Worm (Caenorhabditis elegans) whole organism, late embryonic: ENCODE data around the gene nhr-99.
A peak's percentile ranks its signal among the peaks of the same experiment; 100 is the strongest.

Experiments
- C38D4.7 ChIP-seq: fragments of 200-800 bp; sonication (Bioruptor generic); optimal IDR thresholded peaks from 2 replicates; lab custom pipeline; 2018; ENCODE audit warnings: mild to moderate bottlenecking, missing genetic modification characterization, moderate library complexity, missing compliant biosample characterization
- F13H6.1 ChIP-seq: sonication (generic microtip); optimal IDR thresholded peaks from 2 replicates; lab custom pipeline; 2016; ENCODE audit warnings: missing genetic modification characterization, missing compliant biosample characterization
- K02D7.2 ChIP-seq: sonication (generic microtip); optimal IDR thresholded peaks from 2 replicates; lab custom pipeline; 2017; ENCODE audit warnings: mild to moderate bottlenecking, missing genetic modification characterization, missing compliant biosample characterization
- ahr-1 ChIP-seq: sonication (generic microtip); optimal IDR thresholded peaks from 2 replicates; lab custom pipeline; 2016; ENCODE audit warnings: missing genetic modification characterization, missing compliant biosample characterization
- ama-1 ChIP-seq: fragments of 150-350 bp; optimal IDR thresholded peaks from 2 replicates; lab custom pipeline; 2014
- ceh-14 ChIP-seq: sonication (generic microtip); optimal IDR thresholded peaks from 2 replicates; lab custom pipeline; 2016; ENCODE audit warnings: missing genotype, missing genetic modification characterization, missing compliant biosample characterization
- ceh-2 ChIP-seq: sonication (generic microtip); optimal IDR thresholded peaks from 2 replicates; lab custom pipeline; 2016; ENCODE audit warnings: missing genotype, missing genetic modification characterization, missing compliant biosample characterization
- ceh-22 ChIP-seq: sonication (generic microtip); optimal IDR thresholded peaks from 2 replicates; lab custom pipeline; 2017; ENCODE audit warnings: missing biosample characterization, missing genetic modification characterization
- ceh-24 ChIP-seq: sonication (generic microtip); optimal IDR thresholded peaks from 2 replicates; lab custom pipeline; 2016; ENCODE audit warnings: mild to moderate bottlenecking, missing genetic modification characterization, missing compliant biosample characterization
- ceh-31 ChIP-seq: sonication (generic microtip); optimal IDR thresholded peaks from 2 replicates; lab custom pipeline; 2016; ENCODE audit warnings: missing genetic modification characterization, missing compliant biosample characterization
- ceh-45 ChIP-seq: fragments of 200-800 bp; sonication (Bioruptor generic); IDR thresholded peaks from 2 replicates; pipeline ENCODE4 v1.3.6; 2022; ENCODE audit warnings: missing genetic modification reagents, missing genetic modification characterization, missing compliant biosample characterization
- ceh-48 ChIP-seq: sonication (generic microtip); optimal IDR thresholded peaks from 2 replicates; lab custom pipeline; 2016; ENCODE audit warnings: missing genetic modification characterization, inconsistent platforms, missing compliant biosample characterization
- ceh-6 ChIP-seq: fragments of 200-800 bp; sonication (Bioruptor generic); optimal IDR thresholded peaks from 2 replicates; lab custom pipeline; 2018; ENCODE audit warnings: mild to moderate bottlenecking, missing genetic modification characterization, missing compliant biosample characterization
- che-1 ChIP-seq: sonication (generic microtip); optimal IDR thresholded peaks from 2 replicates; lab custom pipeline; 2016; ENCODE audit warnings: mild to moderate bottlenecking, missing genetic modification characterization, missing compliant biosample characterization
- dmd-4 ChIP-seq: sonication (generic microtip); optimal IDR thresholded peaks from 2 replicates; lab custom pipeline; 2016; ENCODE audit warnings: borderline replicate concordance, missing genetic modification characterization, missing compliant biosample characterization
- dve-1 ChIP-seq: sonication (generic microtip); optimal IDR thresholded peaks from 2 replicates; lab custom pipeline; 2017; ENCODE audit warnings: antibody characterized with exemption, mild to moderate bottlenecking, missing genetic modification characterization, missing compliant biosample characterization
- elt-2 ChIP-seq: sonication (generic microtip); optimal IDR thresholded peaks from 2 replicates; lab custom pipeline; 2016; ENCODE audit warnings: missing genetic modification reagents, missing genetic modification characterization, missing compliant biosample characterization
- ets-4 ChIP-seq: sonication (generic microtip); optimal IDR thresholded peaks from 2 replicates; lab custom pipeline; 2016; ENCODE audit warnings: missing genetic modification characterization, missing compliant biosample characterization
- fax-1 ChIP-seq: sonication (generic microtip); optimal IDR thresholded peaks from 2 replicates; lab custom pipeline; 2016; ENCODE audit warnings: missing genotype, missing genetic modification characterization, missing compliant biosample characterization
- fkh-10 ChIP-seq: fragments of 150-350 bp; optimal IDR thresholded peaks from 2 replicates; lab custom pipeline; 2014; ENCODE audit warnings: missing biosample characterization, missing genetic modification reagents, missing genetic modification characterization
- fkh-6 ChIP-seq: sonication (generic microtip); optimal IDR thresholded peaks from 2 replicates; lab custom pipeline; 2016; ENCODE audit warnings: missing genetic modification characterization, missing compliant biosample characterization
- hlh-15 ChIP-seq: sonication (generic microtip); optimal IDR thresholded peaks from 2 replicates; lab custom pipeline; 2016; ENCODE audit warnings: missing genetic modification characterization, missing compliant biosample characterization
- hlh-6 ChIP-seq: sonication (generic microtip); optimal IDR thresholded peaks from 2 replicates; lab custom pipeline; 2016; ENCODE audit warnings: missing genotype, missing genetic modification characterization, missing compliant biosample characterization
- lim-6 ChIP-seq: sonication (generic microtip); optimal IDR thresholded peaks from 2 replicates; lab custom pipeline; 2016; ENCODE audit warnings: missing genetic modification characterization, missing compliant biosample characterization
- madf-2 ChIP-seq: sonication (generic microtip); optimal IDR thresholded peaks from 2 replicates; lab custom pipeline; 2017; ENCODE audit warnings: missing genetic modification characterization, missing compliant biosample characterization
- nfya-1 ChIP-seq: sonication (generic microtip); optimal IDR thresholded peaks from 2 replicates; lab custom pipeline; 2017; ENCODE audit warnings: missing genetic modification characterization, mild to moderate bottlenecking, missing compliant biosample characterization, antibody characterized with exemption, moderate library complexity
- nhr-11 ChIP-seq: fragments of 150-350 bp; optimal IDR thresholded peaks from 2 replicates; lab custom pipeline; 2014; ENCODE audit warnings: missing biosample characterization, missing genetic modification characterization
- pax-1 ChIP-seq: fragments of 150-350 bp; optimal IDR thresholded peaks from 2 replicates; lab custom pipeline; 2014; ENCODE audit warnings: missing biosample characterization, missing genetic modification characterization
- pha-4 ChIP-seq: fragments of 150-350 bp; optimal IDR thresholded peaks from 2 replicates; lab custom pipeline; 2018; ENCODE audit warnings: missing biosample characterization, missing genetic modification reagents, missing genetic modification characterization
- pqm-1 ChIP-seq: sonication (generic microtip); optimal IDR thresholded peaks from 2 replicates; lab custom pipeline; 2016; ENCODE audit warnings: missing genetic modification characterization, missing compliant biosample characterization
- pros-1 ChIP-seq: fragments of 150-350 bp; optimal IDR thresholded peaks from 2 replicates; lab custom pipeline; 2014; ENCODE audit warnings: missing biosample characterization, missing genetic modification reagents, missing genetic modification characterization
- sdc-2 ChIP-seq: sonication (generic microtip); optimal IDR thresholded peaks from 2 replicates; lab custom pipeline; 2016; ENCODE audit warnings: missing genotype, missing genetic modification characterization, missing compliant biosample characterization
- sox-2 ChIP-seq: fragments of 200-800 bp; sonication (Bioruptor generic); IDR thresholded peaks from 2 replicates; pipeline ENCODE4 v1.3.6; 2022; ENCODE audit warnings: missing genetic modification reagents, missing genetic modification characterization, missing compliant biosample characterization
- sox-4 ChIP-seq: sonication (generic microtip); optimal IDR thresholded peaks from 2 replicates; lab custom pipeline; 2017; ENCODE audit warnings: mild to moderate bottlenecking, missing genetic modification characterization, inconsistent platforms, missing compliant biosample characterization
- tbx-2 ChIP-seq: sonication (generic microtip); optimal IDR thresholded peaks from 2 replicates; lab custom pipeline; 2016; ENCODE audit warnings: missing genetic modification characterization, missing compliant biosample characterization
- ttx-3 ChIP-seq: sonication (generic microtip); optimal IDR thresholded peaks from 2 replicates; lab custom pipeline; 2016; ENCODE audit warnings: missing genetic modification reagents, missing genetic modification characterization, missing compliant biosample characterization
- unc-3 ChIP-seq, 2 experiments: fragments of 200-800 bp in 1 of 2; sonication (Bioruptor generic) in 1 of 2; sonication (generic microtip) in 1 of 2; conservative IDR thresholded peaks in 1 of 2; optimal IDR thresholded peaks in 1 of 2; 2 replicates each; pipeline versions ENCODE4 v1.3.6 to Lab custom; 2016 to 2022; ENCODE audit warnings: missing compliant biosample characterization in 2 of 2, missing genetic modification characterization in 2 of 2, missing genetic modification reagents in 1 of 2
- unc-42 ChIP-seq: sonication (generic microtip); optimal IDR thresholded peaks from 2 replicates; lab custom pipeline; 2016; ENCODE audit warnings: missing genotype, missing genetic modification characterization, missing compliant biosample characterization
- unc-86 ChIP-seq: sonication (generic microtip); optimal IDR thresholded peaks from 2 replicates; lab custom pipeline; 2016; ENCODE audit warnings: missing genetic modification characterization, missing compliant biosample characterization
- zip-5 ChIP-seq: sonication (generic microtip); optimal IDR thresholded peaks from 2 replicates; lab custom pipeline; 2016; ENCODE audit warnings: missing genetic modification characterization, missing compliant biosample characterization

The nhr-99 gene

ce11 chrV:479046-479445 is 4.5 kb downstream of the nhr-99 start:
- no peak for TF ChIP-seq ahr-1
- TF ChIP-seq pha-4 (tag; lab: Kevin White, UChicago): no peak
- TF ChIP-seq unc-86: no peak
- no peak for TF ChIP-seq C38D4.7 (GFP tag; lab: Kevin White, UChicago)
- TF ChIP-seq ceh-6 (GFP tag; lab: Kevin White, UChicago): no peak
- TF ChIP-seq fkh-10: no peak
- TF ChIP-seq ceh-2: no peak

- TF ChIP-seq ets-4 (tag; lab: Kevin White, UChicago): no peak
- TF ChIP-seq nfya-1 (tag; lab: Kevin White, UChicago): peak; percentile 34
- TF ChIP-seq pros-1 (tag; lab: Kevin White, UChicago): no peak
- TF ChIP-seq C38D4.7 (GFP tag; lab: Kevin White, UChicago): no peak
- no peak for TF ChIP-seq ceh-31 (tag; lab: Kevin White, UChicago)
- TF ChIP-seq ttx-3 (tag; lab: Kevin White, UChicago): no peak
- no peak for TF ChIP-seq pqm-1 (tag; lab: Kevin White, UChicago)
These were observed 8.3 kb downstream of the nhr-99 start for ce11 chrV:482860-483259.

ce11 chrV:483289-483795 is 8.8 kb downstream of the nhr-99 start, which contains the start of gene nhr-130:
nhr-130 (minus strand) TSS chrV:483339.
- TF ChIP-seq ceh-45: no peak
- peak; percentile 59 for TF ChIP-seq elt-2 (tag; lab: Kevin White, UChicago)

- TF ChIP-seq fkh-6 (no peak), sox-4 (tag; lab: Kevin White, UChicago) (no peak), pax-1 (tag; lab: Kevin White, UChicago) (no peak), hlh-6 (no peak), tbx-2 (tag; lab: Kevin White, UChicago) (no peak), ceh-22 (no peak), K02D7.2 (no peak), nhr-11 (no peak), unc-3 (GFP tag; conservative IDR thresholded peaks at IDR 0.05; lab: Robert Waterston, UW) (no peak), unc-3 (tag; optimal IDR thresholded peaks at IDR 0.05; lab: Kevin White, UChicago) (no peak), F13H6.1 (tag; lab: Kevin White, UChicago) (no peak), che-1 (tag; lab: Kevin White, UChicago) (no peak), madf-2 (tag; lab: Kevin White, UChicago) (no peak), ceh-48 (no peak), zip-5 (tag; lab: Kevin White, UChicago) (no peak), fax-1 (no peak), ama-1 (no peak), pqm-1 (tag; lab: Kevin White, UChicago) (no peak), hlh-15 (tag; lab: Kevin White, UChicago) (no peak)
- TF ChIP-seq, all 69 proteins: peak for 0
These were observed 9.8 kb downstream of the nhr-99 start, which contains the start of gene nhr-212 for ce11 chrV:484285-484890. nhr-212 (plus strand) TSS chrV:484857.

- TF ChIP-seq F13H6.1 (tag; lab: Kevin White, UChicago) (no peak), hlh-15 (tag; lab: Kevin White, UChicago) (no peak), unc-42 (tag; lab: Kevin White, UChicago) (no peak), ceh-24 (tag; lab: Kevin White, UChicago) (no peak), sox-4 (tag; lab: Kevin White, UChicago) (no peak), ceh-14 (no peak), sox-2 (GFP tag; lab: Robert Waterston, UW) (no peak), lim-6 (tag; lab: Kevin White, UChicago) (no peak), sdc-2 (no peak), ahr-1 (no peak), madf-2 (tag; lab: Kevin White, UChicago) (no peak), dve-1 (tag; lab: Kevin White, UChicago) (no peak), dmd-4 (tag; lab: Kevin White, UChicago) (no peak), pha-4 (tag; lab: Kevin White, UChicago) (no peak), hlh-6 (no peak)
- TF ChIP-seq, all 69 proteins: peak for 0
These were observed 12.1 kb downstream of the nhr-99 start, which contains the start of gene nhr-211 for ce11 chrV:486684-487083. nhr-211 (plus strand) TSS chrV:486984.
